Fruit fly (Drosophila melanogaster): ENCODE measurements around the gene CG4119.

Gene CG4119

DNA sequence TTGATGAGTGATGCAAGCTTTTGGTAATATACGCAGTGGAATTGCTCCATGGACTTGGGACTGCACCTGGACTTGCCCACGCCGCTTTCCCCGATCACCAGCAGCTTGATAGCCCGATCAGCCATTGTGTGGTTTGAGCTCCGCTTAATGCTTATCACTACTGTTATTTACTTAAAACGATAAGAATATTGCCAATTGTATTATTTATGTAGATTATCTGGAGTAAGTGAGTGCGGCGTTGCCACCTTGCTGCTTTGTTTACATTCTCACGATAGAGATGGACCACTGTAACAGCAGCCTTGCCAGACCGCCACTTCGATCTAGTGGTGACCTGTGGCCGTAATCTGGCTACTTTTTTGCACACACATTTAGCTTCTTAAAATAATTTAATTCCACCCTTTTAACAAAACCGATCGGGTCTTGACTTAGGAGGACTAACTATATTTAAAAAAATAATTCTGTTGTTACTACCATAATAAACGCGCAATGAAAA is 5.7 kb downstream of the CG4119 start, which contains the start of gene Rab18 (continued):
- TF ChIP-seq CG7745 (tag; optimal IDR thresholded peaks at IDR 0.05) (no peak), CG6813 (GFP tag; optimal IDR thresholded peaks at IDR 0.05) (no peak), rib (GFP tag; IDR thresholded peaks at IDR 0.05) (no peak), HLH54F (GFP tag; optimal IDR thresholded peaks at IDR 0.05) (peak; percentile 46), cad (GFP tag; optimal IDR thresholded peaks at IDR 0.05) (no peak), CG11695 (GFP tag; IDR thresholded peaks at IDR 0.05) (no peak), CG12299 (tag; optimal IDR thresholded peaks at IDR 0.05) (no peak), gsb-n (tag; optimal IDR thresholded peaks at IDR 0.05) (no peak), gce (GFP tag; IDR thresholded peaks at IDR 0.05) (no peak), cwo (GFP tag; optimal IDR thresholded peaks at IDR 0.05) (no peak), zen2 (GFP tag; IDR thresholded peaks at IDR 0.05; ENCODE audit: partially characterized antibody) (no peak), ac (GFP tag; optimal IDR thresholded peaks at IDR 0.05) (no peak), Trl (optimal IDR thresholded peaks at IDR 0.05) (no peak), Trl (GFP tag; optimal IDR thresholded peaks at IDR 0.05) (peak; percentile 43), bab2 (GFP tag; optimal IDR thresholded peaks at IDR 0.05) (no peak), trem (tag; optimal IDR thresholded peaks at IDR 0.05) (peak; percentile 8), CG6689 (GFP tag; IDR thresholded peaks at IDR 0.05) (no peak; the same call in 1 of the 2 replicates), CG8359 (GFP tag; optimal IDR thresholded peaks at IDR 0.05; ENCODE audit: borderline replicate concordance) (no peak), Dref (GFP tag; IDR thresholded peaks at IDR 0.05) (peak; percentile 60), cato (GFP tag; optimal IDR thresholded peaks at IDR 0.05; ENCODE audit: borderline replicate concordance) (no peak), otp (GFP tag; IDR thresholded peaks at IDR 0.05) (no peak), grn (GFP tag; optimal IDR thresholded peaks at IDR 0.05) (peak; percentile 31), CG1832 (GFP tag; optimal IDR thresholded peaks at IDR 0.05) (no peak), vfl (GFP tag; optimal IDR thresholded peaks at IDR 0.05) (no peak), Dip2 (GFP tag; IDR thresholded peaks at IDR 0.05) (no peak), Six4 (GFP tag; optimal IDR thresholded peaks at IDR 0.05) (no peak), CG31441 (GFP tag; IDR thresholded peaks at IDR 0.05) (no peak), dimm (GFP tag; IDR thresholded peaks at IDR 0.05) (no peak), ash1 (GFP tag; optimal IDR thresholded peaks at IDR 0.05) (no peak), p53 (GFP tag; optimal IDR thresholded peaks at IDR 0.05) (no peak), CG11398 (GFP tag; optimal IDR thresholded peaks at IDR 0.05) (no peak), CG12104 (GFP tag; optimal IDR thresholded peaks at IDR 0.05) (no peak), hbn (GFP tag; IDR thresholded peaks at IDR 0.05; ENCODE audit: partially characterized antibody) (no peak), ftz-f1 (GFP tag; optimal IDR thresholded peaks at IDR 0.05) (no peak), onecut (GFP tag; IDR thresholded peaks at IDR 0.05) (no peak), CG1603 (tag; optimal IDR thresholded peaks at IDR 0.05) (peak; percentile 49), CG2889 (GFP tag; IDR thresholded peaks at IDR 0.05) (no peak), pan (optimal IDR thresholded peaks at IDR 0.05) (no peak), pan (GFP tag; optimal IDR thresholded peaks at IDR 0.05 in 1 of 2, IDR thresholded peaks at IDR 0.05 in 1 of 2) (peak in 1 of 2 experiments; percentile 53), pho (GFP tag; optimal IDR thresholded peaks at IDR 0.05) (no peak), CG9609 (GFP tag; optimal IDR thresholded peaks at IDR 0.05) (peak; percentile 29), CG13123 (GFP tag; optimal IDR thresholded peaks at IDR 0.05) (no peak), CG9215 (GFP tag; IDR thresholded peaks at IDR 0.05) (peak; percentile 47; the same call in 1 of the 2 replicates), CG3847 (GFP tag; IDR thresholded peaks at IDR 0.05) (peak; percentile 67), psq (GFP tag; optimal IDR thresholded peaks at IDR 0.05) (no peak), B-H2 (GFP tag; optimal IDR thresholded peaks at IDR 0.05) (no peak), CG10462 (GFP tag; optimal IDR thresholded peaks at IDR 0.05) (no peak), stc (GFP tag; IDR thresholded peaks at IDR 0.05) (no peak), Med (GFP tag) (peak; percentile 87), CG10321 (GFP tag; IDR thresholded peaks at IDR 0.05) (no peak), CG12236 (GFP tag; optimal IDR thresholded peaks at IDR 0.05) (no peak), Dbx (GFP tag; IDR thresholded peaks at IDR 0.05) (peak; percentile 55; the same call in 1 of the 3 replicates), Dad (GFP tag; optimal IDR thresholded peaks at IDR 0.05) (peak; percentile 13)

Measured in whole organism, embryonic.